Worm (Caenorhabditis elegans) whole organism, late embryonic: ENCODE data around the gene cnk-1.
"Not testable (repeated sequence)": the region's sequence is repeated elsewhere in the genome, so short reads cannot be mapped to it uniquely, and the experiment has no call there.

Experiments used
- C38D4.7 ChIP-seq: fragments of 200-800 bp; sonication (Bioruptor generic); optimal IDR thresholded peaks from 2 replicates; lab custom pipeline; 2018; ENCODE audit warnings: mild to moderate bottlenecking, missing genetic modification characterization, moderate library complexity, missing compliant biosample characterization
- K02D7.2 ChIP-seq: sonication (generic microtip); optimal IDR thresholded peaks from 2 replicates; lab custom pipeline; 2017; ENCODE audit warnings: mild to moderate bottlenecking, missing genetic modification characterization, missing compliant biosample characterization
- T23F11.4 ChIP-seq: fragments of 200-800 bp; sonication (Bioruptor generic); optimal IDR thresholded peaks from 2 replicates; lab custom pipeline; 2018; ENCODE audit warnings: mild to moderate bottlenecking, missing genetic modification characterization, missing compliant biosample characterization
- Y22D7AL.16 ChIP-seq: sonication (generic microtip); optimal IDR thresholded peaks from 2 replicates; lab custom pipeline; 2016; ENCODE audit warnings: missing genetic modification characterization, missing compliant biosample characterization
- ceh-18 ChIP-seq: sonication (generic microtip); optimal IDR thresholded peaks from 2 replicates; lab custom pipeline; 2016; ENCODE audit warnings: missing genetic modification characterization, missing compliant biosample characterization
- ceh-19 ChIP-seq: fragments of 200-800 bp; sonication (Bioruptor generic); optimal IDR thresholded peaks from 2 replicates; lab custom pipeline; 2018; ENCODE audit warnings: mild to moderate bottlenecking, missing genetic modification characterization, missing compliant biosample characterization
- ceh-22 ChIP-seq: sonication (generic microtip); optimal IDR thresholded peaks from 2 replicates; lab custom pipeline; 2017; ENCODE audit warnings: missing biosample characterization, missing genetic modification characterization
- ceh-30 ChIP-seq: fragments of 150-350 bp; optimal IDR thresholded peaks from 2 replicates; lab custom pipeline; 2014; ENCODE audit warnings: missing biosample characterization, missing genetic modification characterization
- ceh-31 ChIP-seq: sonication (generic microtip); optimal IDR thresholded peaks from 2 replicates; lab custom pipeline; 2016; ENCODE audit warnings: missing genetic modification characterization, missing compliant biosample characterization
- ceh-34 ChIP-seq: sonication (generic microtip); optimal IDR thresholded peaks from 2 replicates; lab custom pipeline; 2016; ENCODE audit warnings: mild to moderate bottlenecking, missing genetic modification characterization, missing compliant biosample characterization
- ceh-45 ChIP-seq: fragments of 200-800 bp; sonication (Bioruptor generic); IDR thresholded peaks from 2 replicates; pipeline ENCODE4 v1.3.6; 2022; ENCODE audit warnings: missing genetic modification reagents, missing genetic modification characterization, missing compliant biosample characterization
- ceh-9 ChIP-seq: sonication (generic microtip); optimal IDR thresholded peaks from 2 replicates; lab custom pipeline; 2016; ENCODE audit warnings: mild to moderate bottlenecking, missing genetic modification characterization, inconsistent platforms, missing compliant biosample characterization
- elt-2 ChIP-seq: sonication (generic microtip); optimal IDR thresholded peaks from 2 replicates; lab custom pipeline; 2016; ENCODE audit warnings: missing genetic modification reagents, missing genetic modification characterization, missing compliant biosample characterization
- ets-4 ChIP-seq: sonication (generic microtip); optimal IDR thresholded peaks from 2 replicates; lab custom pipeline; 2016; ENCODE audit warnings: missing genetic modification characterization, missing compliant biosample characterization
- fax-1 ChIP-seq: sonication (generic microtip); optimal IDR thresholded peaks from 2 replicates; lab custom pipeline; 2016; ENCODE audit warnings: missing genotype, missing genetic modification characterization, missing compliant biosample characterization
- fkh-10 ChIP-seq: fragments of 150-350 bp; optimal IDR thresholded peaks from 2 replicates; lab custom pipeline; 2014; ENCODE audit warnings: missing biosample characterization, missing genetic modification reagents, missing genetic modification characterization
- fkh-6 ChIP-seq: sonication (generic microtip); optimal IDR thresholded peaks from 2 replicates; lab custom pipeline; 2016; ENCODE audit warnings: missing genetic modification characterization, missing compliant biosample characterization
- hlh-30 ChIP-seq: sonication (generic microtip); optimal IDR thresholded peaks from 2 replicates; lab custom pipeline; 2017; ENCODE audit warnings: antibody characterized with exemption, missing genetic modification characterization, missing compliant biosample characterization; ENCODE audit not compliant: insufficient read depth
- hlh-8 ChIP-seq: sonication (generic microtip); optimal IDR thresholded peaks from 2 replicates; lab custom pipeline; 2016; ENCODE audit warnings: missing genotype, missing genetic modification characterization, missing compliant biosample characterization
- lin-11 ChIP-seq: fragments of 200-800 bp; sonication (Bioruptor generic); optimal IDR thresholded peaks from 2 replicates; lab custom pipeline; 2018; ENCODE audit warnings: mild to moderate bottlenecking, missing genetic modification characterization, missing compliant biosample characterization
- madf-2 ChIP-seq: sonication (generic microtip); optimal IDR thresholded peaks from 2 replicates; lab custom pipeline; 2017; ENCODE audit warnings: missing genetic modification characterization, missing compliant biosample characterization
- nfya-1 ChIP-seq: sonication (generic microtip); optimal IDR thresholded peaks from 2 replicates; lab custom pipeline; 2017; ENCODE audit warnings: missing genetic modification characterization, mild to moderate bottlenecking, missing compliant biosample characterization, antibody characterized with exemption, moderate library complexity
- odd-2 ChIP-seq: sonication (generic microtip); optimal IDR thresholded peaks from 2 replicates; lab custom pipeline; 2017; ENCODE audit warnings: antibody characterized with exemption, mild to moderate bottlenecking, missing genetic modification characterization, missing compliant biosample characterization
- pag-3 ChIP-seq: sonication (generic microtip); optimal IDR thresholded peaks from 2 replicates; lab custom pipeline; 2016; ENCODE audit warnings: missing compliant biosample characterization, missing genetic modification characterization, borderline replicate concordance
- pax-1 ChIP-seq: fragments of 150-350 bp; optimal IDR thresholded peaks from 2 replicates; lab custom pipeline; 2014; ENCODE audit warnings: missing biosample characterization, missing genetic modification characterization
- pha-2 ChIP-seq: sonication (generic microtip); optimal IDR thresholded peaks from 2 replicates; lab custom pipeline; 2017; ENCODE audit warnings: mild to moderate bottlenecking, missing genetic modification characterization, missing compliant biosample characterization
- pha-4 ChIP-seq: fragments of 150-350 bp; optimal IDR thresholded peaks from 2 replicates; lab custom pipeline; 2018; ENCODE audit warnings: missing biosample characterization, missing genetic modification reagents, missing genetic modification characterization
- ref-2 ChIP-seq: sonication (generic microtip); optimal IDR thresholded peaks from 2 replicates; lab custom pipeline; 2016; ENCODE audit warnings: missing genetic modification characterization, missing compliant biosample characterization
- sdc-2 ChIP-seq: sonication (generic microtip); optimal IDR thresholded peaks from 2 replicates; lab custom pipeline; 2016; ENCODE audit warnings: missing genotype, missing genetic modification characterization, missing compliant biosample characterization
- tbx-7 ChIP-seq: sonication (generic microtip); optimal IDR thresholded peaks from 2 replicates; lab custom pipeline; 2016; ENCODE audit warnings: missing genotype, missing genetic modification characterization, missing compliant biosample characterization
- unc-3 ChIP-seq, 2 experiments: fragments of 200-800 bp in 1 of 2; sonication (Bioruptor generic) in 1 of 2; sonication (generic microtip) in 1 of 2; conservative IDR thresholded peaks in 1 of 2; optimal IDR thresholded peaks in 1 of 2; 2 replicates each; pipeline versions ENCODE4 v1.3.6 to Lab custom; 2016 to 2022; ENCODE audit warnings: missing compliant biosample characterization in 2 of 2, missing genetic modification characterization in 2 of 2, missing genetic modification reagents in 1 of 2
- unc-42 ChIP-seq: sonication (generic microtip); optimal IDR thresholded peaks from 2 replicates; lab custom pipeline; 2016; ENCODE audit warnings: missing genotype, missing genetic modification characterization, missing compliant biosample characterization
- unc-55 ChIP-seq: sonication (generic microtip); optimal IDR thresholded peaks from 2 replicates; lab custom pipeline; 2017; ENCODE audit warnings: missing biosample characterization, missing genetic modification reagents, missing genetic modification characterization
- unc-86 ChIP-seq: sonication (generic microtip); optimal IDR thresholded peaks from 2 replicates; lab custom pipeline; 2016; ENCODE audit warnings: missing genetic modification characterization, missing compliant biosample characterization

cnk-1 gene

DNA sequence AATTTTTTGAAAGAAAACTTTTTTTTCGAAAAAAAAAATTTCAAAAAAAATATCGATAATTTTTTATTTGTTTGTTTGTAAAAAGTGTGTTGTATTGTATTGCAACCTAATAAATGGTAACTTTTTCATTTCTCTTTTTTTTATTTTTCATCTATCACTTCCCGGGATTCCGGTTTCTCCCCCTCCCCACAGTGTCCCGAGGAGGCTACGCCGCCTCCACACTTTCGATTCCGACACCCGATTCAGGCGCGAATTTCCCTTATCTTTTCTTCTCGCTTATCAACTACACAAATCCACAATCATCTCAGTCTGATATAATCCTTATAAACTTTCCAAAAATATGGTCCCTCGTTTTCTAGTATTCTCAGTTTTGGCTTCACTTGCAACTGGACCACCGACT is 16.5 kb upstream of the cnk-1 start, which contains the start of gene R01H10.4:
Gene R01H10.4, plus strand, starts transcription at position 236 of the 400 bp plus-strand sequence.
- no peak for TF ChIP-seq lin-11 (tag; lab: Kevin White, UChicago)
- TF ChIP-seq, all 69 proteins: peak for 0

DNA sequence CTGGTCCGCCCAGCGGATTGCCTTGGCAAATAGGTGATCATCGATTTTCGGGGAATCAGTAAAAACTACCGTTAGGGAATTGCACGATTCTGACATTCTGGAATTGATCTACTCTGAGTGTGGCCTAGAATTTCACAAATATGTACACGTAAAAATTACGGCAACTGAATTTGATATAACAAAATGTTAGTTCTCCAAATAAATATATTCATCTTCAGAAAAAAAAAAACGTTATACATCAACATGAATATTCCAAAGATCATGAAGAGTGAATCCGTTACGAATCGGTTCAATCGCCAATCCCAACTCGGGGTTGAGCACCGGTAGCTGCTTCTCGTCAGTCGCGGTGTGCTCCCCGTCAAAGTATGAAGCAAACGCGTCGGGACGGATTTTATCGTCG is 12.4 kb upstream of the cnk-1 start, which contains the start of gene rip-1:
Gene rip-1, minus strand, starts transcription at position 101 of the 400 bp plus-strand sequence.
- TF ChIP-seq hlh-8 (tag; lab: Kevin White, UChicago) (no peak), pha-2 (tag; lab: Kevin White, UChicago) (no peak), ref-2 (tag; lab: Kevin White, UChicago) (no peak), T23F11.4 (GFP tag; lab: Kevin White, UChicago) (no peak), K02D7.2 (tag; lab: Kevin White, UChicago) (no peak), elt-2 (tag; lab: Kevin White, UChicago) (no peak), unc-86 (tag; lab: Kevin White, UChicago) (no peak), unc-55 (GFP tag; lab: Kevin White, UChicago) (no peak), ceh-18 (tag; lab: Kevin White, UChicago) (no peak), ceh-34 (tag; lab: Kevin White, UChicago) (no peak), fkh-10 (no peak), madf-2 (tag; lab: Kevin White, UChicago) (no peak), sdc-2 (no peak), pha-4 (tag; lab: Kevin White, UChicago) (no peak), ceh-45 (no peak), ceh-9 (tag; lab: Kevin White, UChicago) (no peak), ceh-19 (no peak)

DNA sequence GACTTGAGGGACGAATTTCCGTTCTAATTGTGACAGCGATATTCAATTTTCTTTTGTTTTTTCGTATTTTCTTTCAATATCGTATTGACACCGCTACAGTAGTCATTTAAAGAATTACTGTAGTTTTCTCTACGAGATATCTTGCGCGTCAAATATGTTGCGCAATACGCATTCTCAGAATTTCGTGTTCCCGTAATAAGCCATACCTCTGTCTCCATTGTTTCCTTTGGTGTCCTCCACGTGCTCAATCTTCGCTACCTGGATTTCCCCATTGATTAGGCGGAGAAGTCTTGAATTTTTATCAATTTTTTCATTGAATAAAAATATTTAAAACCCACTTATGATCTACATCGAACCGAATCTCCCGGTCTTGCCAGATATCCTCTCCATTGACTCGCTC is 9.8 kb upstream of the cnk-1 start:
- TF ChIP-seq ceh-31 (tag; lab: Kevin White, UChicago) (no peak), pax-1 (tag; lab: Kevin White, UChicago) (no peak), fkh-10 (no peak), ceh-30 (no peak), odd-2 (tag; lab: Kevin White, UChicago) (no peak), pha-4 (tag; lab: Kevin White, UChicago) (no peak), hlh-30 (tag; lab: Kevin White, UChicago) (no peak), unc-42 (no peak), ref-2 (tag; lab: Kevin White, UChicago) (no peak)

DNA sequence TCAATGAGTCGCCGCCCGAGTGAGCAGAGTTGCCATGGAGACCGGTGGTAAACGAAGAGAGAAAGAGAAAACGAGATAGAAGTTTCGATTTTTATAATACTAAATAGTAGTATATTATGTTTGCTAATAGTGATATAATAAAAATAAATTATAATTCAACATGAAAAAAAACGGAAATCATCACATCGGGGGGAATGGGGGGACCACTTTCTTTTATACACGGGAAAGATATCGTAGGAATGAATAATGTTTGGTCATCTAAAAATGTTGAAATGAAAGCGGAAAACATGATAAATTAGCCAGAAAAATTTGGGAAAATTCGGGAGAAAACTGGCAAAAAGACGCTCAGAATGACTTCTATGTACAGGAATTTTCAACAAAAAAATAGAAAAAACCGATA is 9.4 kb upstream of the cnk-1 start, which contains the start of gene bbs-5:
Gene bbs-5, minus strand, starts transcription at position 101 of the 400 bp plus-strand sequence.
- no peak for TF ChIP-seq hlh-8 (tag; lab: Kevin White, UChicago)
- no peak for TF ChIP-seq pha-2 (tag; lab: Kevin White, UChicago)
- no peak for TF ChIP-seq sdc-2
- no peak for TF ChIP-seq T23F11.4 (GFP tag; lab: Kevin White, UChicago)
- TF ChIP-seq nfya-1 (tag; lab: Kevin White, UChicago), result no peak
- no peak for TF ChIP-seq Y22D7AL.16 (tag; lab: Kevin White, UChicago)

DNA sequence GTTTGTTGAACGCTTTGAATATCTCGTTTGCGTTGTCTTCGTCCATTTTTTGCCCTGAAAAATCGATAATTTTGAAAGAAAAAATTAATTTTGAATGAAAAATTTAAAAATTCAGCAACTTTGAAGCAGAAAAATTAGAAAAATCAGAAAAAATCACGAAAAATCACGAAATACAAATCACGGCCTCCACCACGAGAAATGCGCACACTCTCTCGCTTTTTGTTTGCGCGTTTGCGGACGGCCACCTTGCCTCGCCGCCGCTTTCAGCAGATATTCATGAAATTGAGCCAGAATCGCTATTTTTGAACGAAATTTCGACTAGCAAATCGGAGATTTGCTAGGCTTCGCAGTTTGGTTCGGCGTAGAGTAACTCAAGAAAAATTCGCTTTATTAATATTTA is 4.2 kb upstream of the cnk-1 start, which contains the start of gene inpp-4B:
Gene inpp-4B, minus strand, starts transcription at position 54 of the 400 bp plus-strand sequence.
- TF ChIP-seq fax-1; ceh-31 (tag; lab: Kevin White, UChicago); pag-3: not testable (repeated sequence)

DNA sequence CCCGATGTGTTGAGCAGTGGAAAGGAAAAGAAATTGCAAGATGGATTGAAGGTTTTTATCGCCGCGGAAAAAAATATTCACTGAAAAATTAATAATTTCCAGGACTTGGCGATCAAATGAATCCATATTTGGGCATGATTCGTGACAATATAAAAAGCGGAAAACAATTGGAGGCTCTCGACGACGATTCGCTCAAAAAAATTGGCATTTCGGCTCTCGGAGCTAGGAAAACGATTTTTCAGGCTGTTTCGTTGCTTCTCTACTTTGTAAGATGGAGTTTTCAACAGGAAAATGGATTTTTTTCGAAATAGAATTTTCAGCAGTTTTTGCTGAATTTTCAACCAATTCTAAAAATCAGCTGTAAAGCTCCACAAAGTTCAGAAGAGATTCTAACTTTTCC is 750 bp downstream of the cnk-1 start:
- TF ChIP-seq elt-2 (tag; lab: Kevin White, UChicago) (no peak), ceh-9 (tag; lab: Kevin White, UChicago) (no peak), C38D4.7 (no peak), fax-1 (no peak), madf-2 (tag; lab: Kevin White, UChicago) (no peak), unc-3 (GFP tag; conservative IDR thresholded peaks at IDR 0.05; lab: Robert Waterston, UW) (no peak), unc-3 (tag; optimal IDR thresholded peaks at IDR 0.05; lab: Kevin White, UChicago) (no peak), fkh-6 (tag; lab: Kevin White, UChicago) (no peak), fkh-10 (no peak), ceh-22 (tag; lab: Kevin White, UChicago) (no peak), ets-4 (no peak), ceh-34 (tag; lab: Kevin White, UChicago) (no peak), tbx-7 (tag; lab: Kevin White, UChicago) (no peak), hlh-8 (tag; lab: Kevin White, UChicago) (no peak)
